Fruit fly (Drosophila melanogaster): Measurements from ENCODE around the gene CG31678.

The CG31678 gene

DNA sequence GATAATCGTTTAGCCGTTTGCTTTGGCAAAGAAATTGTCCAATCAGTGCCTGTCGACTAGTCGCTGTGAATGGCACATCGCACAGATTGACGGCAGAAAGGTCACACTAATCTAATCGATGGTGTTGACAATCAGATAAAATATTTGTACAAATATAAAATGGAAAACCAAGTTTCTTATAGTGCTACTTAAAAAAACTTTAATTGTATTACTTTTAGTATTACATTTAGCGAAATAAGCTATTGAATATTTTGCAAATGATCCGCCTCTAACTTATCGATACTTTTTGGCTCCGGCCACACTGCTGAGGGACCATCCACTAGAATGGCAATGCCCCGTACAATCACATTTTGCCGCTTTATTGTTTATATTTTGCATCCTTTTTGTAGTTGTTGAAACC, 19.6 kb downstream of the CG31678 start, which contains the start of the genes brun and CG2614 (continued):
- peak; percentile 16 for TF ChIP-seq CrebB (tag; optimal IDR thresholded peaks at IDR 0.05)
- peak; percentile 49 for TF ChIP-seq crol (GFP tag; IDR thresholded peaks at IDR 0.05)
- no peak for TF ChIP-seq pita (GFP tag; optimal IDR thresholded peaks at IDR 0.05)
- TF ChIP-seq sug (tag; optimal IDR thresholded peaks at IDR 0.05) = no peak
- peak; percentile 73 for TF ChIP-seq CG12155 (GFP tag; optimal IDR thresholded peaks at IDR 0.05)
- no peak for TF ChIP-seq Rx (GFP tag; IDR thresholded peaks at IDR 0.05)
- peak; percentile 96 for TF ChIP-seq MBD-R2 (GFP tag; IDR thresholded peaks at IDR 0.05)
- 0 out of 2 replicates have a peak, but pooled peaks have one; percentile 26 for TF ChIP-seq NFAT (GFP tag; IDR thresholded peaks at IDR 0.05)
- TF ChIP-seq grn (GFP tag; optimal IDR thresholded peaks at IDR 0.05) = peak; percentile 85
- TF ChIP-seq fd64A (GFP tag; optimal IDR thresholded peaks at IDR 0.05) = no peak
- no peak for TF ChIP-seq CG43689 (GFP tag; IDR thresholded peaks at IDR 0.05)
- peak; percentile 59 for TF ChIP-seq CG5245 (GFP tag; optimal IDR thresholded peaks at IDR 0.05)
- peak; percentile 59 for TF ChIP-seq NC2β (GFP tag; optimal IDR thresholded peaks at IDR 0.05)
- TF ChIP-seq run (tag; optimal IDR thresholded peaks at IDR 0.05) = no peak
- TF ChIP-seq CG11085 (GFP tag; IDR thresholded peaks at IDR 0.05) = 0 out of 2 replicates have a peak, but pooled peaks have one; percentile 40
- TF ChIP-seq peb (GFP tag; IDR thresholded peaks at IDR 0.05) = peak; percentile 26; the same call in 1 of the 2 replicates
- no peak for TF ChIP-seq mirr (GFP tag; optimal IDR thresholded peaks at IDR 0.05)
- TF ChIP-seq CG18599 (GFP tag; optimal IDR thresholded peaks at IDR 0.05) = no peak
- no peak for TF ChIP-seq onecut (GFP tag; IDR thresholded peaks at IDR 0.05)
- TF ChIP-seq ab (GFP tag; optimal IDR thresholded peaks at IDR 0.05) = no peak
- TF ChIP-seq CG34422 (GFP tag; IDR thresholded peaks at IDR 0.05) = peak; percentile 86; the same call in 2 of the 3 replicates
- TF ChIP-seq CoRest (tag; optimal IDR thresholded peaks at IDR 0.05) = peak; percentile 72
- TF ChIP-seq Aef1 (GFP tag; IDR thresholded peaks at IDR 0.05) = peak; percentile 80
- peak; percentile 89 for TF ChIP-seq sens-2 (GFP tag; IDR thresholded peaks at IDR 0.05)
- TF ChIP-seq gfzf (GFP tag; optimal IDR thresholded peaks at IDR 0.05) = peak; percentile 70
- no peak for TF ChIP-seq Fer3 (tag; optimal IDR thresholded peaks at IDR 0.05)
- TF ChIP-seq ind (GFP tag; optimal IDR thresholded peaks at IDR 0.05) = peak; percentile 75
- peak; percentile 87 for TF ChIP-seq Nf-YC (tag; optimal IDR thresholded peaks at IDR 0.05)
- peak; percentile 81 for TF ChIP-seq phol (tag; optimal IDR thresholded peaks at IDR 0.05)
- peak; percentile 83 for TF ChIP-seq Xbp1 (GFP tag; optimal IDR thresholded peaks at IDR 0.05)
- no peak for TF ChIP-seq CG6254 (GFP tag; optimal IDR thresholded peaks at IDR 0.05)
- peak; percentile 12 for TF ChIP-seq CG18011 (GFP tag; optimal IDR thresholded peaks at IDR 0.05)
- no peak for TF ChIP-seq CG3281 (GFP tag; optimal IDR thresholded peaks at IDR 0.05)
- TF ChIP-seq ara (GFP tag; IDR thresholded peaks at IDR 0.05) = peak; percentile 63; the same call in 1 of the 2 replicates
- TF ChIP-seq sc (optimal IDR thresholded peaks at IDR 0.05) = no peak
- TF ChIP-seq sc (GFP tag; optimal IDR thresholded peaks at IDR 0.05) = no peak
- TF ChIP-seq CG7839 (tag; optimal IDR thresholded peaks at IDR 0.05) = no peak
- TF ChIP-seq CG8290 (GFP tag; optimal IDR thresholded peaks at IDR 0.05) = peak; percentile 60
- no peak for TF ChIP-seq CG8290 (tag; optimal IDR thresholded peaks at IDR 0.05)
- TF ChIP-seq CG6791 (GFP tag; IDR thresholded peaks at IDR 0.05; ENCODE audit: partially characterized antibody) = peak; percentile 78
- TF ChIP-seq so (GFP tag; IDR thresholded peaks at IDR 0.05) = peak; percentile 62; the same call in 1 of the 3 replicates
- TF ChIP-seq CG34224 (GFP tag; IDR thresholded peaks at IDR 0.05; ENCODE audit: partially characterized antibody) = peak; percentile 91
- peak; percentile 69 for TF ChIP-seq Xrp1 (GFP tag; IDR thresholded peaks at IDR 0.05)
- TF ChIP-seq nau (GFP tag; optimal IDR thresholded peaks at IDR 0.05) = no peak
- peak; percentile 73; the same call in 1 of the 2 replicates for TF ChIP-seq Nf-YA (GFP tag; IDR thresholded peaks at IDR 0.05)
- peak; percentile 92 for TF ChIP-seq Sry-δ (GFP tag; optimal IDR thresholded peaks at IDR 0.05)
- TF ChIP-seq H15 (GFP tag; IDR thresholded peaks at IDR 0.05) = peak; percentile 60; the same call in 2 of the 3 replicates
- TF ChIP-seq unpg (GFP tag; optimal IDR thresholded peaks at IDR 0.05) = no peak
- TF ChIP-seq CG10267 (tag; optimal IDR thresholded peaks at IDR 0.05) = peak; percentile 70
- TF ChIP-seq D19B (GFP tag; optimal IDR thresholded peaks at IDR 0.05) = no peak
- peak; percentile 49; the same call in 1 of the 3 replicates for TF ChIP-seq CG7963 (GFP tag; IDR thresholded peaks at IDR 0.05; ENCODE audit: partially characterized antibody)

All from whole organism, embryonic.